Worm (Caenorhabditis elegans) whole organism, L3 larva: ENCODE data around the gene T19D12.9.

Experiments
- nhr-77 ChIP-seq: fragments of 150-350 bp; optimal IDR thresholded peaks from 2 replicates; lab custom pipeline; 2014; ENCODE audit warnings: missing biosample characterization, missing genetic modification characterization
- ztf-11 ChIP-seq: fragments of 150-350 bp; optimal IDR thresholded peaks from 2 replicates; lab custom pipeline; 2014; ENCODE audit warnings: missing biosample characterization, missing genetic modification characterization

DNA sequence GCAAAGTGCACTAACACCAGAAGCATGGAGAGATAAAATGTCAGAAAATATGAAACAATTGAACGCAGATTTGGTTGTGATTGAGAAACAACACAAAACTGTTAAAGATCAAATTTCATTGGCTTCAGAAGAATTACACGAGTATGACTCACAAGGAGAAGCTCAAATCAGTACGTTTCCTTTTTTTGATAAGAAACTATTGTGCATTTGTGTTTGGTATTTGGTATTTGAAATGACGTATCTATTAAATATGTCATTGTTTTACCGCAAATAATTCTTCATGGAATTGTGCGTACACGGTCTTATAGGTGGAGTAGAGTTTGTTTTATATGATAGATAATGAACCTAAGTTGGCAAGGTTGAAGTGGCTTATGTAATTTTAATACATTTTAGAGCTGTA, 27.3 kb upstream of the T19D12.9 start:
- TF ChIP-seq nhr-77 (no peak), ztf-11 (no peak)
